Fruit fly (Drosophila melanogaster): Measurements from ENCODE around the gene Cpr66D.

Gene Cpr66D

dm6 chr3L:8667809-8668593 is 27.8 kb downstream of the Cpr66D start (continued):
- TF ChIP-seq her (GFP tag; optimal IDR thresholded peaks at IDR 0.05) (no peak), CG14014 (GFP tag; IDR thresholded peaks at IDR 0.05) (no peak), CG7271 (tag; optimal IDR thresholded peaks at IDR 0.05) (no peak), CG6689 (GFP tag; IDR thresholded peaks at IDR 0.05) (peak; percentile 47), CG15269 (tag; optimal IDR thresholded peaks at IDR 0.05) (peak; percentile 39), croc (GFP tag; conservative IDR thresholded peaks at IDR 0.05) (0 out of 3 replicates have a peak, but pooled peaks have one; percentile 29), Mes4 (GFP tag; optimal IDR thresholded peaks at IDR 0.05) (no peak), YL-1 (GFP tag; optimal IDR thresholded peaks at IDR 0.05) (no peak), CG14710 (tag; optimal IDR thresholded peaks at IDR 0.05) (peak; percentile 52), CG13287 (GFP tag; IDR thresholded peaks at IDR 0.05; ENCODE audit: partially characterized antibody) (no peak), Eip74EF (GFP tag; optimal IDR thresholded peaks at IDR 0.05) (peak in 1 of 2 experiments; percentile 8), CG1024 (GFP tag; IDR thresholded peaks at IDR 0.05) (no peak), CG9727 (GFP tag; optimal IDR thresholded peaks at IDR 0.05) (peak; percentile 52), trem (tag; optimal IDR thresholded peaks at IDR 0.05) (peak; percentile 43), MBD-R2 (GFP tag; IDR thresholded peaks at IDR 0.05) (no peak), eyg (GFP tag; optimal IDR thresholded peaks at IDR 0.05) (no peak), PHDP (tag; optimal IDR thresholded peaks at IDR 0.05) (peak; percentile 45), crc (GFP tag; optimal IDR thresholded peaks at IDR 0.05) (no peak), Atf3 (GFP tag; optimal IDR thresholded peaks at IDR 0.05) (no peak), grau (tag; optimal IDR thresholded peaks at IDR 0.05) (peak; percentile 41), Sox102F (GFP tag; optimal IDR thresholded peaks at IDR 0.05) (peak; percentile 52), wek (GFP tag; optimal IDR thresholded peaks at IDR 0.05) (no peak), Asciz (GFP tag; optimal IDR thresholded peaks at IDR 0.05) (peak; percentile 2), h (optimal IDR thresholded peaks at IDR 0.05) (no peak), lmd (GFP tag; IDR thresholded peaks at IDR 0.05) (peak; percentile 35; the same call in 1 of the 2 replicates)

- TF ChIP-seq nom (GFP tag; optimal IDR thresholded peaks at IDR 0.05) (peak; percentile 25), CG12219 (GFP tag; optimal IDR thresholded peaks at IDR 0.05) (no peak), Drgx (GFP tag; IDR thresholded peaks at IDR 0.05) (0 out of 2 replicates have a peak, but pooled peaks have one; percentile 35), row (GFP tag; IDR thresholded peaks at IDR 0.05) (0 out of 3 replicates have a peak, but pooled peaks have one; percentile 7), D19A (tag; optimal IDR thresholded peaks at IDR 0.05) (peak; percentile 78), unc-4 (GFP tag; IDR thresholded peaks at IDR 0.05; ENCODE audit: partially characterized antibody) (no peak), stc (GFP tag; IDR thresholded peaks at IDR 0.05) (no peak), CG11398 (GFP tag; optimal IDR thresholded peaks at IDR 0.05) (no peak), bsh (GFP tag; optimal IDR thresholded peaks at IDR 0.05) (peak in 1 of 2 experiments; percentile 22), lola (GFP tag; optimal IDR thresholded peaks at IDR 0.05) (no peak), lbe (GFP tag; optimal IDR thresholded peaks at IDR 0.05) (peak; percentile 29), wor (GFP tag; IDR thresholded peaks at IDR 0.05) (no peak)
Observed at dm6 chr3L:8669087-8669486, 28.8 kb downstream of the Cpr66D start.
